Worm (Caenorhabditis elegans) whole organism, early embryonic: ENCODE data around the gene Y52E8A.6.

Experiments used
- B0310.2 ChIP-seq: sonication (generic microtip); optimal IDR thresholded peaks from 2 replicates; lab custom pipeline; 2016; ENCODE audit warnings: mild to moderate bottlenecking, missing genetic modification characterization, missing compliant biosample characterization
- F13C5.2 ChIP-seq: sonication (generic microtip); optimal IDR thresholded peaks from 2 replicates; lab custom pipeline; 2017; ENCODE audit warnings: mild to moderate bottlenecking, missing genetic modification characterization, inconsistent platforms, missing compliant biosample characterization
- aly-1 ChIP-seq: sonication (generic microtip); optimal IDR thresholded peaks from 2 replicates; lab custom pipeline; 2016; ENCODE audit warnings: missing genetic modification characterization, missing compliant biosample characterization
- ama-1 ChIP-seq: fragments of 150-350 bp; optimal IDR thresholded peaks from 2 replicates; lab custom pipeline; 2014
- ceh-13 ChIP-seq: fragments of 200-800 bp; sonication (Bioruptor generic); optimal IDR thresholded peaks from 2 replicates; lab custom pipeline; 2018; ENCODE audit warnings: mild to moderate bottlenecking, missing genetic modification characterization, missing compliant biosample characterization
- ceh-36 ChIP-seq: sonication (generic microtip); optimal IDR thresholded peaks from 2 replicates; lab custom pipeline; 2016; ENCODE audit warnings: missing genetic modification characterization, inconsistent platforms, missing compliant biosample characterization
- ets-7 ChIP-seq: sonication (generic microtip); optimal IDR thresholded peaks from 2 replicates; lab custom pipeline; 2016; ENCODE audit warnings: missing genotype, missing genetic modification characterization, missing compliant biosample characterization
- flt-1 ChIP-seq: fragments of 200-800 bp; sonication (Bioruptor generic); IDR thresholded peaks from 2 replicates; pipeline ENCODE4 v1.3.6; 2022; ENCODE audit warnings: missing genetic modification characterization, missing compliant biosample characterization
- hmbx-1 ChIP-seq: sonication (generic microtip); optimal IDR thresholded peaks from 2 replicates; lab custom pipeline; 2016; ENCODE audit warnings: mild to moderate bottlenecking, missing genetic modification characterization, missing compliant biosample characterization
- hmg-4 ChIP-seq: fragments of 200-800 bp; sonication (Bioruptor generic); optimal IDR thresholded peaks from 2 replicates; lab custom pipeline; 2018; ENCODE audit warnings: mild to moderate bottlenecking, missing genetic modification characterization, missing compliant biosample characterization
- hnd-1 ChIP-seq: sonication (generic microtip); optimal IDR thresholded peaks from 2 replicates; lab custom pipeline; 2016; ENCODE audit warnings: missing genetic modification characterization, missing compliant biosample characterization
- pes-1 ChIP-seq: fragments of 200-800 bp; sonication (Bioruptor generic); IDR thresholded peaks from 2 replicates; pipeline ENCODE4 v1.3.6; 2022; ENCODE audit warnings: missing genetic modification reagents, missing genetic modification characterization, missing compliant biosample characterization
- scrt-1 ChIP-seq: fragments of 200-800 bp; sonication (Bioruptor generic); IDR thresholded peaks from 2 replicates; pipeline ENCODE4 v1.3.6; 2022; ENCODE audit warnings: missing genetic modification characterization, missing compliant biosample characterization
- sea-1 ChIP-seq: fragments of 200-800 bp; sonication (Bioruptor generic); conservative IDR thresholded peaks from 2 replicates; pipeline ENCODE4 v1.3.6; 2022; ENCODE audit warnings: missing genetic modification characterization, missing compliant biosample characterization
- tbx-11 ChIP-seq: fragments of 200-800 bp; sonication (Bioruptor generic); IDR thresholded peaks from 2 replicates; pipeline ENCODE4 v1.3.6; 2022; ENCODE audit warnings: missing genetic modification characterization, missing compliant biosample characterization
- tbx-37 ChIP-seq: fragments of 200-800 bp; sonication (Bioruptor generic); conservative IDR thresholded peaks from 2 replicates; pipeline ENCODE4 v1.3.6; 2022; ENCODE audit warnings: missing genetic modification reagents, missing genetic modification characterization, missing compliant biosample characterization
- tra-4 ChIP-seq: sonication (generic microtip); optimal IDR thresholded peaks from 2 replicates; lab custom pipeline; 2017; ENCODE audit warnings: missing genetic modification characterization, missing compliant biosample characterization

Gene Y52E8A.6

DNA sequence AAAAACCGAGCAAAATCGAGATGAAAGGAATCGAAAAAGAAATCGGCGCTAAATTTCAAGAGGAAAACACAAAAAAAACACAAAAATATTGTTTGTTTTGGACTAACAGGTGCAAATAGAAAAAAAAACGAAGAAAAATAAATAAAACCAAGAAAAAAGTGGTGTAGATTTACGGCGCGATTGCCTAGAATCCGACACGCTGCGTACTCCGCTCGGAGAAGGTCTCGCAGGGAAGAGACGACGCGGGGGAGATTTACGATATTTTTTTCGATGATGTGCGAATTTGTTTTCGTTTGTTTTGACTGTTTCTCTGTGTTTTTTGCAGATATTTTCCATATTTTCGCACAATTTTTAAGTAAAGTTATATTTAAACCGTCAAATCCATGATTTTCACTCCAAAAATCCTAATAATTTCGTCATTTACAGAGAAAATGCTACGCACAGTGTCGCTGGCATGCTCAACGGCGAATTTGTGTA, 20.5 kb downstream of the Y52E8A.6 start, which contains the start of gene sco-1:
Gene sco-1 (plus strand): TSS at position 427 of the 477 bp plus-strand sequence.
- TF ChIP-seq hnd-1 (tag; lab: Kevin White, UChicago) (no peak), tbx-11 (GFP tag; lab: Robert Waterston, UW) (no peak), ets-7 (tag; lab: Kevin White, UChicago) (no peak), tra-4 (tag; lab: Kevin White, UChicago) (no peak), flt-1 (GFP tag; lab: Robert Waterston, UW) (peak; percentile 45; the same call in 1 of the 2 replicates), hmbx-1 (tag; lab: Kevin White, UChicago) (no peak), sea-1 (GFP tag; lab: Robert Waterston, UW) (0 out of 2 replicates have a peak, but pooled peaks have one; percentile 56), tbx-37 (GFP tag; lab: Robert Waterston, UW) (peak; percentile 70; the same call in 1 of the 2 replicates), B0310.2 (tag; lab: Kevin White, UChicago) (peak; percentile 20), pes-1 (peak; percentile 66), hmg-4 (peak; percentile 65), ceh-36 (tag; lab: Kevin White, UChicago) (no peak), scrt-1 (GFP tag; lab: Robert Waterston, UW) (no peak), F13C5.2 (tag; lab: Kevin White, UChicago) (peak; percentile 75), ama-1 (no peak)

DNA sequence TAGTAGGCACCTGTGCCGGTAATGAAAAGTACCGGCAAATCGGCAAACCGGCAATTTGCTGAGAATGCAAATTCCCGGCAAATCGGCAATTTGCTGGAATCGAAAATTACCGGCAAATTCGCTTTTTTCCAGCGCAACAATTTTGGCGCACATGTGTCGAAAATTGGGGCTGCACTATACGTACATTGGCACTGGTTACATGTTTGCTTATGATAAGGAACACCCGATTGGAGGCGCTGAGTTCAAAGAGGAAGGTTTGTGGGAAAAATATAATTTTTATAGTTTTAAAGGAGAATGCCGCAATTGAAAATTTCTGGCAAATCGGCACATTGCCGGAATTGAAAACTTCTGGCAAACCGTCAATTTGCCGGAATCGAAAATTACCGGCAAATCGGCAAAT, 22.5 kb downstream of the Y52E8A.6 start:
- no peak for TF ChIP-seq ama-1
- no peak for TF ChIP-seq pes-1
- no peak for TF ChIP-seq B0310.2 (tag; lab: Kevin White, UChicago)
- TF ChIP-seq tbx-37 (GFP tag; lab: Robert Waterston, UW) = no peak
- no peak for TF ChIP-seq hmg-4
- TF ChIP-seq flt-1 (GFP tag; lab: Robert Waterston, UW) = no peak
- TF ChIP-seq F13C5.2 (tag; lab: Kevin White, UChicago) = no peak
- no peak for TF ChIP-seq scrt-1 (GFP tag; lab: Robert Waterston, UW)
- no peak for TF ChIP-seq ets-7 (tag; lab: Kevin White, UChicago)
- no peak for TF ChIP-seq sea-1 (GFP tag; lab: Robert Waterston, UW)
- TF ChIP-seq tra-4 (tag; lab: Kevin White, UChicago) = no peak
- no peak for TF ChIP-seq ceh-13 (GFP tag; lab: Kevin White, UChicago)
- TF ChIP-seq tbx-11 (GFP tag; lab: Robert Waterston, UW) = no peak

DNA sequence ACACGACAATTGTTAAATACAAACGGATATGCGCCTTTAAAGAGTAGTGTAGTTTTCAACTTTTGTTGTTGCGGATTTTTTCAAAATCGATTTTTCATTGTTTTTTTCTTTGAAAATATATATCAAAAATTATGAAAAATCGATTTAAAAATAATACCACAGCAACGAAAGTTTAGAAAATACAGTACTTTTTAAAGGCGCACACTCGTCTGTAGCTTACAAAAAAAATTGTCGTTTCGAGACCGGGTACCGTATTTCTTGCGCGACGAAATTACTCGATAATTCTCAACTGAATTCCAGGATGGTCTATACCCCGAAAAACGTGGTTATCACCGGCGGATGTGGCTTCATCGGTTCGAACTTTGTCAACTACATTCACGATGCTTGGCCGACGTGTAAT, 25.0 kb downstream of the Y52E8A.6 start, which contains the start of gene rml-4:
Gene rml-4 (plus strand): TSS at position 301 of the 400 bp plus-strand sequence.
- TF ChIP-seq hnd-1 (tag; lab: Kevin White, UChicago) (no peak), flt-1 (GFP tag; lab: Robert Waterston, UW) (no peak), aly-1 (tag; lab: Kevin White, UChicago) (no peak), tbx-11 (GFP tag; lab: Robert Waterston, UW) (no peak), scrt-1 (GFP tag; lab: Robert Waterston, UW) (no peak), tra-4 (tag; lab: Kevin White, UChicago) (no peak), B0310.2 (tag; lab: Kevin White, UChicago) (no peak), ceh-13 (GFP tag; lab: Kevin White, UChicago) (no peak), F13C5.2 (tag; lab: Kevin White, UChicago) (no peak), ets-7 (tag; lab: Kevin White, UChicago) (no peak), ceh-36 (tag; lab: Kevin White, UChicago) (no peak), ama-1 (no peak), hmbx-1 (tag; lab: Kevin White, UChicago) (no peak), pes-1 (no peak), tbx-37 (GFP tag; lab: Robert Waterston, UW) (no peak)

DNA sequence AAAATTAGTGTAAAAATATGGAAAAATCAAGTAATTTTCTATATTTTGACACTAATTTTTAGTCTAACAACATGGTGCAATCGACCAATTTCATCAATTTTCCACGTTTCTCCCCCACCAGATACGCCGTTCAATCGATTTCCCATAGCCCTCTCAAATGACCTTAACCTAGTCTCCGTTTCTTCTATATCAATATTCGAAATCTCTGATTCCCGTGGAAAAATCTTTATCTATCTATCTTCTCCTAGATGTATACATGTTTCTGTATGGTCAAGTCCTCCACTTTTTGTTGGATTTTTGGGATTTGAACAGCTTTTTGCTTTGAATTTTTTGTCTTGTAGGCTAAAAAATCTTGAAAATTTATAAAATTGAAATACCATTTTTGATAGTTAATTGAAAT, 25.6 kb downstream of the Y52E8A.6 start:
- TF ChIP-seq ceh-36 (tag; lab: Kevin White, UChicago) (no peak), tbx-11 (GFP tag; lab: Robert Waterston, UW) (no peak), hmg-4 (no peak), scrt-1 (GFP tag; lab: Robert Waterston, UW) (no peak), pes-1 (no peak)

DNA sequence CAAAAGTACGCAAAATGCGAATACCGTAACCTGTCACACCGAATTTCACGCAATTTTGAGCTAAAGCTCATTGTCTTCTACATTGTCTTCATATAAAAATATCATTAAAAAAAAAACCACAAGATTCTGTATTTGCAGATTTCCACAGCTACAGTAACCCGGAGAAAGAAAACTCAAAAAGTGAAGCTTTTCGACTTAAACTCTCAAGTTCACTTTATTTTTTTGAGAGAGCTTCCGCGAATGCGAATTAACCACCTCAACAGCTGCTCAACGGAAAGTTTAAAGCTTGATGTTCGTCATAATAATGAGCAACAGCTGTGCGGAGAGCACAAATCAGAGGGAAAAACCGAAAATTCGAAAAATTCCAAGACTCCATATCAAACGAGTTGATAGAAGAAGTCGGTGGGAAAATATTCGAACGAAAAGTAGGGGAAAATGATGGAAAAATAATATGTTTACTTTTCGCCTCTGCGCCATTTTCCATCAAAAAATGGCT, 26.7 kb downstream of the Y52E8A.6 start:
- TF ChIP-seq hnd-1 (tag; lab: Kevin White, UChicago) (no peak), tbx-11 (GFP tag; lab: Robert Waterston, UW) (no peak), hmg-4 (no peak), F13C5.2 (tag; lab: Kevin White, UChicago) (no peak), tbx-37 (GFP tag; lab: Robert Waterston, UW) (no peak), ceh-13 (GFP tag; lab: Kevin White, UChicago) (no peak), pes-1 (no peak)

DNA sequence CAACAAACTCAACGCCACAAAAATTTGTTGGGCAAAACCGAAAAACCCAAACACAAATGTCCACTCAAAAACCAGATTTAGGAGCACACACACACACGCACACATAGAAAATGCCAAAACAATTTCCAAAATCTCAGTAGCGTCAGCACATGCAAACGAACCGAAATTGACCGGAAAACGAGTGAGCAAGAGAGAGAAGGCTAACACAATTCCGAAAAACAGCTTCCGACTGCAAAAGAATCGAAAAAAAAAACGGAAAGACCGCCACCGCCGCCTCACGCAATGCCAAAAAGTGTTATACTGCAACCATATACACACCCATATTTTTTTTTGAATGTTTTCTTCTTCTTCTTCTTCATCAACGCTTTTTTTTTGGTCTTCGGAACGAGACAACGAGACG, 28.0 kb downstream of the Y52E8A.6 start:
- TF ChIP-seq aly-1 (tag; lab: Kevin White, UChicago) = no peak
- no peak for TF ChIP-seq tbx-11 (GFP tag; lab: Robert Waterston, UW)
- no peak for TF ChIP-seq ceh-13 (GFP tag; lab: Kevin White, UChicago)
- TF ChIP-seq hnd-1 (tag; lab: Kevin White, UChicago) = no peak
- no peak for TF ChIP-seq ceh-36 (tag; lab: Kevin White, UChicago)
- TF ChIP-seq hmbx-1 (tag; lab: Kevin White, UChicago) = no peak
- no peak for TF ChIP-seq ama-1
- no peak for TF ChIP-seq hmg-4
- no peak for TF ChIP-seq flt-1 (GFP tag; lab: Robert Waterston, UW)
- no peak for TF ChIP-seq tra-4 (tag; lab: Kevin White, UChicago)
- TF ChIP-seq sea-1 (GFP tag; lab: Robert Waterston, UW) = no peak
- TF ChIP-seq pes-1 = no peak
- no peak for TF ChIP-seq scrt-1 (GFP tag; lab: Robert Waterston, UW)
- no peak for TF ChIP-seq ets-7 (tag; lab: Kevin White, UChicago)
- no peak for TF ChIP-seq B0310.2 (tag; lab: Kevin White, UChicago)
- no peak for TF ChIP-seq tbx-37 (GFP tag; lab: Robert Waterston, UW)

DNA sequence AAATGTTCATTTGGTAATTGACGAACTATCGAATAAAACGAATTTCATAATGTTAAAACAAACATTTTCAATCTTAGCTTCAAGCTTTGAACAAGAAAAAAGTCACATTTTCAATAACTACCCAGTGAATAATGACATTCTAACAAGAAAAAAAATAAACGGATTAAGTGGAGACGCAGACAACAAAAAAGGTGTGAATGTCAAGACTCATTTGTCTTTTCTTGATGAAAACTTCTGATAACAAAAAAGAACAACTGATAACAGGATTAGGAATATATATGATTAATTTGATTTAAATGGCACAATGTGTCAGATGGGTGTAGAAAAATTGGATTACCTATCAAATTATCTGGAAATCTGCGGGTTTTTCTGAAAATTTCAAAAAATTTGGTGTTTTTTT, 31.2 kb downstream of the Y52E8A.6 start:
- TF ChIP-seq ama-1 (no peak), hnd-1 (tag; lab: Kevin White, UChicago) (no peak), flt-1 (GFP tag; lab: Robert Waterston, UW) (no peak), tra-4 (tag; lab: Kevin White, UChicago) (no peak), sea-1 (GFP tag; lab: Robert Waterston, UW) (no peak), ceh-36 (tag; lab: Kevin White, UChicago) (no peak), ets-7 (tag; lab: Kevin White, UChicago) (no peak), ceh-13 (GFP tag; lab: Kevin White, UChicago) (no peak), hmg-4 (no peak), tbx-11 (GFP tag; lab: Robert Waterston, UW) (no peak), hmbx-1 (tag; lab: Kevin White, UChicago) (no peak), B0310.2 (tag; lab: Kevin White, UChicago) (no peak), tbx-37 (GFP tag; lab: Robert Waterston, UW) (no peak), pes-1 (no peak), aly-1 (tag; lab: Kevin White, UChicago) (no peak), scrt-1 (GFP tag; lab: Robert Waterston, UW) (no peak)
